Fruit fly (Drosophila melanogaster) whole organism: ENCODE results near the gene CG11425.

ENCODE experiments used
- CG8478 ChIP-seq: fragments of >200 bp; optimal IDR thresholded peaks from 2 replicates; lab custom pipeline; 2018; ENCODE audit warnings: inconsistent platforms
- pan ChIP-seq: fragments of >200 bp; optimal IDR thresholded peaks from 2 replicates; lab custom pipeline; 2017

- TF ChIP-seq pan = no peak
- TF ChIP-seq CG8478 (lab: Kevin White, UChicago) = no peak
Observed at dm6 chr3L:22460918-22461634, 13.5 kb upstream of the CG11425 start, which contains the start of gene laza.
